Worm (Caenorhabditis elegans) whole organism, midembryonic: Measurements from ENCODE around the gene fce-2.
A peak's percentile ranks its signal among the peaks of the same experiment; 100 is the strongest.

Experiments used
- T22C8.4 ChIP-seq: fragments of 200-800 bp; sonication (Bioruptor generic); IDR thresholded peaks from 2 replicates; pipeline ENCODE4 v1.3.6; 2022; ENCODE audit warnings: missing genetic modification characterization, missing compliant biosample characterization
- cog-1 ChIP-seq: sonication (generic microtip); optimal IDR thresholded peaks from 2 replicates; lab custom pipeline; 2016; ENCODE audit warnings: missing genetic modification characterization, missing compliant biosample characterization
- flt-1 ChIP-seq: fragments of 200-800 bp; sonication (Bioruptor generic); IDR thresholded peaks from 2 replicates; pipeline ENCODE4 v1.3.6; 2022; ENCODE audit warnings: missing genetic modification characterization, missing compliant biosample characterization
- klf-2 ChIP-seq: fragments of 200-800 bp; sonication (Bioruptor generic); conservative IDR thresholded peaks from 2 replicates; pipeline ENCODE4 v1.3.6; 2022; ENCODE audit warnings: missing genetic modification reagents, missing genetic modification characterization, missing compliant biosample characterization
- med-1 ChIP-seq: sonication (generic microtip); optimal IDR thresholded peaks from 2 replicates; lab custom pipeline; 2017; ENCODE audit warnings: missing genetic modification characterization, mild to moderate bottlenecking, missing compliant biosample characterization, antibody characterized with exemption, missing genetic modification reagents; ENCODE audit not compliant: insufficient read depth
- ref-1 ChIP-seq: fragments of 200-800 bp; sonication (Bioruptor generic); conservative IDR thresholded peaks from 2 replicates; pipeline ENCODE4 v1.3.6; 2022; ENCODE audit warnings: missing genetic modification reagents, missing genetic modification characterization, missing compliant biosample characterization
- tab-1 ChIP-seq: fragments of 200-800 bp; sonication (Bioruptor generic); IDR thresholded peaks from 2 replicates; pipeline ENCODE4 v1.3.6; 2022; ENCODE audit warnings: missing genetic modification characterization, missing compliant biosample characterization
- ztf-23 ChIP-seq: fragments of 200-800 bp; sonication (Bioruptor generic); IDR thresholded peaks from 2 replicates; pipeline ENCODE4 v1.3.6; 2022; ENCODE audit warnings: missing genetic modification reagents, missing genetic modification characterization, missing compliant biosample characterization
- ztf-29 ChIP-seq: fragments of 200-800 bp; sonication (Bioruptor generic); IDR thresholded peaks from 2 replicates; pipeline ENCODE4 v1.3.6; 2022; ENCODE audit warnings: missing genetic modification reagents, missing genetic modification characterization, missing compliant biosample characterization

fce-2 gene

DNA sequence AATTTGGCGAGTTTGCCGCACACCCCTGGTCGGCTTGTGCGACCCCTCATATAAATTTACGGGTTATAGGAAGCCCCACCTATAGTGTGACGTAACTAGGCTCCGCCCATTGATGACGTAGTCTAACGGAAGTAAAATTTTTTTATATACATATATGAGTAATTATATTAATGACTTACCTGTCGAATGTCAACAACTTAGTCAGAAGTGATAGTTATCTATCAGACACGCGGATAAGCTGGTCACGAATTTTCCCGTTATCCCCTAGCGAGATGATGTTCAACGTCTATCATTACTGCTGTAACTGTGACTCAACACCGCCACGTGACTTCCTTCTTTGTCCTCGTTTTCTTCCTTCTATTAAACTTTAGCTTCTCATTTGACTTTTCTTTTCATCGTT, 28.7 kb downstream of the fce-2 start, which contains the start of gene srd-70:
srd-70 (plus strand) TSS at position 301 of the 400 bp plus-strand sequence.
- TF ChIP-seq klf-2 (GFP tag; lab: Robert Waterston, UW) (no peak), med-1 (GFP tag; lab: Kevin White, UChicago) (no peak), ztf-29 (GFP tag; lab: Robert Waterston, UW) (no peak), ref-1 (GFP tag; lab: Robert Waterston, UW) (no peak), tab-1 (GFP tag; lab: Robert Waterston, UW) (no peak), ztf-23 (no peak), flt-1 (no peak)

DNA sequence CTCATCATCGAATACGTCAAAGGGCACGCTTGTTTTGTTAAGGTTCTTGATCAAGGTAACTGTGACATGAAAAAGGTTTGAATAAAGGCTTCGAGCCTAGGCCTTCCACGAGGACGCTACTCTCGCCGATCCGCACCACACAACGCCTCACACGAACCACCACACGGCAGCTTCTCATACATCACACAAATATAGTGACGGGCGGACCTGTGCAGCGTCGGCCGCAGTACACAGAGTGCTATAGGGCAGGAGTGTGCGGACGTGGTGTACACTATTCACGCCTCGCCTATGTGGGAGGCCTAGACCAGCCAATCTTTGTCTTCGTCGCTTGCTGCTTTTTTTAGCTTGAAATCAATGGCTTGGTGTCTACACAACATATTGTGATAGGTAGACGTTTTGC, 30.5 kb downstream of the fce-2 start:
- TF ChIP-seq cog-1: no peak
- no peak for TF ChIP-seq ref-1 (GFP tag; lab: Robert Waterston, UW)
- no peak for TF ChIP-seq tab-1 (GFP tag; lab: Robert Waterston, UW)
- no peak for TF ChIP-seq ztf-23
- TF ChIP-seq T22C8.4 (GFP tag; lab: Robert Waterston, UW): no peak
- no peak for TF ChIP-seq klf-2 (GFP tag; lab: Robert Waterston, UW)
- TF ChIP-seq flt-1: no peak
- TF ChIP-seq med-1 (GFP tag; lab: Kevin White, UChicago): no peak
- TF ChIP-seq ztf-29 (GFP tag; lab: Robert Waterston, UW): no peak

DNA sequence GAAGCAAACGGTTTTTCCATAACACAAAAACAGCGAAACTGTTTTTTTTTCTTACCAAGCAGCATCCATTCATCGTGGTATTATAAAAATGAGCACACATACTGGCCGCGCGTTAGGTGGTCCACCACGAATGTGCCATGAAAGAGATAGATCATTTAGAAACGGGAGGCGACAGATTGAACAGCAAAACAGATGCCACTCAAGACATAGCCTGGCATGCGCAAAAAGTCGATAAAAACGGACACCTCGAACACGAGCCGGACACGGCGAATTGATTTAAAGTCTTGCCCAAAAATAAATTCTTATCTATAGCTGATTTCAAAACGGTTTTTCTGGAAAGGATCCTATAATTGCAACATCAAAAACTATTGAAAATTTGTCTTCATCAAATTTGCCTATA, 32.1 kb downstream of the fce-2 start:
- 0 out of 2 replicates have a peak, but pooled peaks have one; percentile 30 for TF ChIP-seq ztf-23
- no peak for TF ChIP-seq cog-1
- TF ChIP-seq T22C8.4 (GFP tag; lab: Robert Waterston, UW): 0 out of 2 replicates have a peak, but pooled peaks have one; percentile 31

DNA sequence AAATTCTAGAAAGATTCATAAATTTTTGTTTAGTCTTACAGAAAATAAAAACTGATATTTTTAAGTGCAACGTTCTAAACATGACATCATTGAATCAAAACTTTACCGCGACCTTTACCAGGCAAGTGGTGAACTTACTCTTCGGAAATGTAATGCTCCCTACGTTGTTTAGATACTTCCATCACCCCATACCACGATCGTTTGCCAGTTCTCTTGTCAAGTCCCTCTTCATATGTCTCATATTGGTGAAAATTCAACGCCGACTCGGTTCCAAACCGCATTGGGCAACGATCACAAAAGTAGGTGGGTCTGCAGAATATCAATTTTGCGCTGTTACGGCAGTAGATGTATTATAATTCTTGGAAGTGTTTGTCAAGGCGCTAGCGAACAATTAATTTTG, 35.7 kb downstream of the fce-2 start, which contains the start of gene B0250.18:
B0250.18 (minus strand) TSS at position 101 of the 400 bp plus-strand sequence.
- TF ChIP-seq flt-1 (no peak), ref-1 (GFP tag; lab: Robert Waterston, UW) (no peak), klf-2 (GFP tag; lab: Robert Waterston, UW) (no peak), ztf-23 (no peak), tab-1 (GFP tag; lab: Robert Waterston, UW) (no peak), T22C8.4 (GFP tag; lab: Robert Waterston, UW) (no peak), ztf-29 (GFP tag; lab: Robert Waterston, UW) (no peak), med-1 (GFP tag; lab: Kevin White, UChicago) (no peak), cog-1 (no peak)

DNA sequence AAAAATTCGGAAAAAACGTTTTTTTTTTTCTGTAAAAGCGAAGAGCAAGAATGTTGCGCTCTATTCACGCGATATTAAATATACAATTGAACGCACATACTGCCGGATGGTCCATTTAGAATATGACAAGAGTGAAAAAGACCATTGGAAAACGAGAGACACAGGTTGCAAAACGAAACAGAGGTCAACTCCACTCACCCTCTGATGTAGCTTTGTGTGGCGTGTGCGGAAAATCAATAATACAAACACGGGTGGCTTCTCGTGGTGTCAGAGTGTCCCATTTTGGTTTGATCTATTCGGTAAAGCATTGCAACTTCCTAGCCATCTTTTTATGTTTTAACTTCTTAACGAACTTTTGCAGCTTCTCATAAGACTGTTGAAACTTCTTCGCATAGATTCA, 39.7 kb downstream of the fce-2 start:
- peak; percentile 61 for TF ChIP-seq T22C8.4 (GFP tag; lab: Robert Waterston, UW)
- TF ChIP-seq flt-1: no peak
- TF ChIP-seq ztf-23: no peak

DNA sequence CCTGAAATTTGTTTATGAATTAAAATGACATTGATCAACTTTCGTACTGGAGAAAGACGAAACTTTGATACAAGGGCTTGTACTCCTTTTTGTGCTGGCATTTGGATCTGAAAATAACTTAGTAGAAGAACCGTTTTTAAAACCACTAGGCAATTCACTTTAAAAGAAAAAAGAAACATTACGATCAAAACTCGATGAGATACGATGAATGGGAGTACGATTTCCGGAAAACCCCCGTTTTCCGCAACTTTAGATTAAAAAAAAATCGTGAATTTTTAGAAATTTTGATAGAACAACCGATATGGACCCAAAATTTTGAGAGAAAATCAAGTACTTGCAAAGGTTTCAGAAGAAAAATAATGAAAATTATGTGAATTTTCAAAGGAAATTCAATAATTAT, 45.3 kb downstream of the fce-2 start, which contains the start of gene B0250.8:
B0250.8 (minus strand) TSS at position 101 of the 400 bp plus-strand sequence.
- TF ChIP-seq ztf-29 (GFP tag; lab: Robert Waterston, UW) (no peak), klf-2 (GFP tag; lab: Robert Waterston, UW) (no peak), T22C8.4 (GFP tag; lab: Robert Waterston, UW) (no peak)

DNA sequence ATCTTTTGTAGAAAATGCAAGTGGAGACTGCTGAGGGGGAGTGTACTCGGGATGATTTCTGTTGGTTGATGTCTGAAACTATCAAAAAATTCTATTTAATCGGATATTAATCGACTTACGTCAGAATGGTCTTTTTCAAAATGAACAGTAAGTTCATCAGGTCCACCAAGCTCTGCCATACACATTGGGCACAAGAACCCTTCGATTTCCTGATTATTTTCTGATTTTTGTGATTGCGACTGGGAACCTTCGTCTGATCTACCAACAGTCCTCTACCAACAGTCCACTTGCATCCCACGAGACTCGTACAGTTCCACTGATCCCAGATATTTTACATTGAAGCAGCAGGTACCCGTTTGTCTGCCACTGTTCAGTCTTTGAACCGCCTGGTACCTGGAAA, 49.9 kb downstream of the fce-2 start:
- TF ChIP-seq cog-1 (no peak), ref-1 (GFP tag; lab: Robert Waterston, UW) (no peak), flt-1 (no peak), med-1 (GFP tag; lab: Kevin White, UChicago) (no peak), T22C8.4 (GFP tag; lab: Robert Waterston, UW) (no peak), ztf-23 (no peak), ztf-29 (GFP tag; lab: Robert Waterston, UW) (no peak), klf-2 (GFP tag; lab: Robert Waterston, UW) (no peak), tab-1 (GFP tag; lab: Robert Waterston, UW) (no peak)

DNA sequence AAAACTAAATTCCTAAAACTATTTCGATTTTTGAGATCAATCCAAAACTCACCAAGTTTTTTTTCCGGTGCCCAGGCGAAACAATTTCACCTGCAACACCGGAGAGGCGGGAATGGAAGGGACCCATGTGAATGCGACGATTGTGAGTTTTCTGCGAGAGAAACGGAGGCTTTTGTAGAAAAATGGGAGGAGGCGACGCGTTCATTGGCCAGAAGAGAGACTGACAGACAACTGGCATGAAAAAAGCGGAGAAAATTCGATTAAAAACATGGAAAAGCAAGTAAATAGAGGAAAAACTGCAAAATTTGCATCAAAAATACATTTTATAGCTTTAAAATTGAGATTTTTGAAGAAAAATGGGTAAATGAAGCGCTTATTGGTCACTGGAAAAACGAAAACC, 50.7 kb downstream of the fce-2 start, which contains the start of gene B0250.7:
B0250.7 (minus strand) TSS at position 232 of the 400 bp plus-strand sequence.
- TF ChIP-seq klf-2 (GFP tag; lab: Robert Waterston, UW) (no peak), tab-1 (GFP tag; lab: Robert Waterston, UW) (no peak), ztf-29 (GFP tag; lab: Robert Waterston, UW) (no peak)

DNA sequence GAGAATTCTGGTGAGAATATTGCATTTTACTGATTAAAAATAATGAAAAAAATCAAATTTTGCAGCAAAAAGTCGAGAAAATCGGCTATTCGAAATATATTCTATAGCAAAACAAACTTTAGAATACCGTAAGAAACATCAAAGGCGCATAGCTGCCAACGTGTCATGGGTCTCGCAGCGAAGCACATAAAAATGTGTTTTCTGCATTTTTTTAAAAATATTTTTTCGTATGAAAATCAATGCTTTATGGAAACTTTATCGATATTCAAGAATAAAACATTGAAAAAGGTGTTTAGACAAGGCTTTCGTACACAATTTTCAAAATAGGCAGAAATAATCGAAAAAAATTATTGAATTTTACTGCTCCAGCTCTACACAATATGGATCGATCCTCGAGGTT, 51.4 kb downstream of the fce-2 start:
- no peak for TF ChIP-seq tab-1 (GFP tag; lab: Robert Waterston, UW)
- TF ChIP-seq T22C8.4 (GFP tag; lab: Robert Waterston, UW): no peak
- TF ChIP-seq ztf-23: no peak
- no peak for TF ChIP-seq flt-1
- no peak for TF ChIP-seq ztf-29 (GFP tag; lab: Robert Waterston, UW)
- TF ChIP-seq cog-1: no peak
- TF ChIP-seq ref-1 (GFP tag; lab: Robert Waterston, UW): no peak
- no peak for TF ChIP-seq klf-2 (GFP tag; lab: Robert Waterston, UW)
- no peak for TF ChIP-seq med-1 (GFP tag; lab: Kevin White, UChicago)

DNA sequence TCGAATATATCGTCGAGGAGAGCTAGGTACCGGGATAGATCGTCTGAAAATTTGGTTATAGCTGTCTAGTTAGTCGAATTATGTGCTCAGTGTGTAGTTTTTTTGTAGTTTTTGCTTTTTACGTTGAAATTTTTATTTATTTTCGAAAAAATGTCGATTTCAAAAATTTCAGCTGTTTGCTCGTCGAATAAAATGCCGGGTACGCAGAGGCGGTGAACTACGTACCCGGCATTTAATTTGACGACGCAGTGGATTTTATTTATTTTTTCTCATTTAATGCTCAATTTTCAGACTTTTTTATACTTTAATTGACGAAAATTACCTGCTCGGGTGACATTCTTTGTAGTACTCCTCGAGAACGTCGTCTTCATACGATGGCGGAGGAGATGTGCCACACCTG, 51.9 kb downstream of the fce-2 start:
- TF ChIP-seq T22C8.4 (GFP tag; lab: Robert Waterston, UW) (no peak), ref-1 (GFP tag; lab: Robert Waterston, UW) (no peak), cog-1 (no peak), klf-2 (GFP tag; lab: Robert Waterston, UW) (no peak)
